Worm (Caenorhabditis elegans) whole organism, midembryonic: ENCODE results near the gene R12C12.9.
"Not testable (repeated sequence)": the region's sequence is repeated elsewhere in the genome, so short reads cannot be mapped to it uniquely, and the experiment has no call there.

Experiments
- T22C8.4 ChIP-seq: fragments of 200-800 bp; sonication (Bioruptor generic); IDR thresholded peaks from 2 replicates; pipeline ENCODE4 v1.3.6; 2022; ENCODE audit warnings: missing genetic modification characterization, missing compliant biosample characterization
- cog-1 ChIP-seq: sonication (generic microtip); optimal IDR thresholded peaks from 2 replicates; lab custom pipeline; 2016; ENCODE audit warnings: missing genetic modification characterization, missing compliant biosample characterization
- flt-1 ChIP-seq: fragments of 200-800 bp; sonication (Bioruptor generic); IDR thresholded peaks from 2 replicates; pipeline ENCODE4 v1.3.6; 2022; ENCODE audit warnings: missing genetic modification characterization, missing compliant biosample characterization
- klf-2 ChIP-seq: fragments of 200-800 bp; sonication (Bioruptor generic); conservative IDR thresholded peaks from 2 replicates; pipeline ENCODE4 v1.3.6; 2022; ENCODE audit warnings: missing genetic modification reagents, missing genetic modification characterization, missing compliant biosample characterization
- med-1 ChIP-seq: sonication (generic microtip); optimal IDR thresholded peaks from 2 replicates; lab custom pipeline; 2017; ENCODE audit warnings: missing genetic modification characterization, mild to moderate bottlenecking, missing compliant biosample characterization, antibody characterized with exemption, missing genetic modification reagents; ENCODE audit not compliant: insufficient read depth
- ref-1 ChIP-seq: fragments of 200-800 bp; sonication (Bioruptor generic); conservative IDR thresholded peaks from 2 replicates; pipeline ENCODE4 v1.3.6; 2022; ENCODE audit warnings: missing genetic modification reagents, missing genetic modification characterization, missing compliant biosample characterization
- tab-1 ChIP-seq: fragments of 200-800 bp; sonication (Bioruptor generic); IDR thresholded peaks from 2 replicates; pipeline ENCODE4 v1.3.6; 2022; ENCODE audit warnings: missing genetic modification characterization, missing compliant biosample characterization
- ztf-23 ChIP-seq: fragments of 200-800 bp; sonication (Bioruptor generic); IDR thresholded peaks from 2 replicates; pipeline ENCODE4 v1.3.6; 2022; ENCODE audit warnings: missing genetic modification reagents, missing genetic modification characterization, missing compliant biosample characterization
- ztf-29 ChIP-seq: fragments of 200-800 bp; sonication (Bioruptor generic); IDR thresholded peaks from 2 replicates; pipeline ENCODE4 v1.3.6; 2022; ENCODE audit warnings: missing genetic modification reagents, missing genetic modification characterization, missing compliant biosample characterization

R12C12.9 gene

DNA sequence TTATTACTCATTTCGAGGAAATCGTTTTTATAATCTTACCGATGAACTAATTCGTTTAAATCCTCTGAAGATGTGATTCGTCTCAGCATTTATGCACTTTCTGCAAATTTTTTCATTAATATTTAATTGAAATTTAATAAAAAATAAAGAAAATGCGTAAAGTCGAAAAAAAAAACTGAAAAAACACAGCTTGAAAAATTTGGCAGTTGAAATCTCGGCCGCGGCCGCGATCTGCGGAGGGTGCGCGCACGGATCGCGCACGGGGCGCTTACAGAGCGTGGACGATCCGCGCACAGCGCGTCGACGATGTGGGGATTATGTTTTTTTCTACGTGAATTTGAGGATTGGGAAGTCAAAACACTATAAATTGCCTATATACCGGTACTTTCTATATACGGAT is 15.9 kb downstream of the R12C12.9 start, which contains the start of gene ZK84.4:
Gene ZK84.4 (minus strand): TSS at position 101 of the 400 bp plus-strand sequence.
- TF ChIP-seq ztf-23; tab-1 (GFP tag; lab: Robert Waterston, UW); ztf-29 (GFP tag; lab: Robert Waterston, UW): not testable (repeated sequence)

- TF ChIP-seq cog-1 (tag; lab: Kevin White, UChicago) (no peak), ztf-29 (GFP tag; lab: Robert Waterston, UW) (no peak), med-1 (GFP tag; lab: Kevin White, UChicago) (no peak), ref-1 (GFP tag; lab: Robert Waterston, UW) (no peak), tab-1 (GFP tag; lab: Robert Waterston, UW) (no peak), klf-2 (GFP tag; lab: Robert Waterston, UW) (no peak), ztf-23 (no peak), flt-1 (GFP tag; lab: Robert Waterston, UW) (no peak), T22C8.4 (no peak)
These were observed 23.8 kb downstream of the R12C12.9 start for ce11 chrII:6001004-6001403.

- TF ChIP-seq ztf-23 (no peak), tab-1 (GFP tag; lab: Robert Waterston, UW) (no peak), med-1 (GFP tag; lab: Kevin White, UChicago) (no peak), ref-1 (GFP tag; lab: Robert Waterston, UW) (no peak)
These were observed 24.6 kb downstream of the R12C12.9 start, which contains the start of gene ins-6 for ce11 chrII:6000136-6000535. TSS of gene ins-6 (plus strand) at chrII:6000436.

DNA sequence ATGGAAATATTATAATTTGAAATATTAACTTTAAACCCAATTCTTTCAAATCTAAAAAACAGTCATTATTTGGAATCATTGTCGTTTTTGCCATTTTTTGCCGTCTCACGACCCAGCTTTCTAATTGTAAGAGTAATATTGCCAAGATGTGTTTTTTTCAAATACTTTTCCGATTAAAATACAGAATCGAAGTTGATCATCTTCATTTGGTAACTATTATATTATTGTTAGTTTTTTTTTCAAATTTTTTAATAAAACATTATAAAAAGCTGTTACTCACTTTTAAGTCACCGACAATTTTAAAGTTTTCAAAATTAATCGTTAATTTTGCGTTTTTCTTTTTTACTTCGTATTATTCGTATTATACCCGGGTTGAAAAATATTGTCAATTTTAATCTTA is 27.5 kb downstream of the R12C12.9 start, which contains the start of gene ins-5:
Gene ins-5 (plus strand): TSS at position 301 of the 400 bp plus-strand sequence.
- TF ChIP-seq med-1 (GFP tag; lab: Kevin White, UChicago), result no peak
- TF ChIP-seq ztf-29 (GFP tag; lab: Robert Waterston, UW), result no peak
- no peak for TF ChIP-seq T22C8.4
- no peak for TF ChIP-seq cog-1 (tag; lab: Kevin White, UChicago)
- no peak for TF ChIP-seq klf-2 (GFP tag; lab: Robert Waterston, UW)
- no peak for TF ChIP-seq ref-1 (GFP tag; lab: Robert Waterston, UW)
- no peak for TF ChIP-seq tab-1 (GFP tag; lab: Robert Waterston, UW)
- TF ChIP-seq flt-1 (GFP tag; lab: Robert Waterston, UW), result no peak
- TF ChIP-seq ztf-23, result no peak

- TF ChIP-seq med-1 (GFP tag; lab: Kevin White, UChicago) (no peak), tab-1 (GFP tag; lab: Robert Waterston, UW) (no peak), ztf-23 (no peak), ref-1 (GFP tag; lab: Robert Waterston, UW) (no peak), T22C8.4 (no peak), ztf-29 (GFP tag; lab: Robert Waterston, UW) (no peak), cog-1 (tag; lab: Kevin White, UChicago) (no peak), flt-1 (GFP tag; lab: Robert Waterston, UW) (no peak), klf-2 (GFP tag; lab: Robert Waterston, UW) (no peak)
These were observed 28.7 kb downstream of the R12C12.9 start, which contains the start of gene ins-4 for ce11 chrII:5996066-5996465. TSS of gene ins-4 (plus strand) at chrII:5996366.

ce11 chrII:5990668-5991067 is 34.1 kb downstream of the R12C12.9 start, which contains the start of gene ins-3:
TSS of gene ins-3 (minus strand) at chrII:5990768.
- TF ChIP-seq ref-1 (GFP tag; lab: Robert Waterston, UW), result no peak
- TF ChIP-seq klf-2 (GFP tag; lab: Robert Waterston, UW), result no peak
- TF ChIP-seq T22C8.4, result no peak
- no peak for TF ChIP-seq cog-1 (tag; lab: Kevin White, UChicago)
- no peak for TF ChIP-seq ztf-29 (GFP tag; lab: Robert Waterston, UW)
- no peak for TF ChIP-seq med-1 (GFP tag; lab: Kevin White, UChicago)
- no peak for TF ChIP-seq ztf-23
- TF ChIP-seq flt-1 (GFP tag; lab: Robert Waterston, UW), result no peak
- TF ChIP-seq tab-1 (GFP tag; lab: Robert Waterston, UW), result no peak

DNA sequence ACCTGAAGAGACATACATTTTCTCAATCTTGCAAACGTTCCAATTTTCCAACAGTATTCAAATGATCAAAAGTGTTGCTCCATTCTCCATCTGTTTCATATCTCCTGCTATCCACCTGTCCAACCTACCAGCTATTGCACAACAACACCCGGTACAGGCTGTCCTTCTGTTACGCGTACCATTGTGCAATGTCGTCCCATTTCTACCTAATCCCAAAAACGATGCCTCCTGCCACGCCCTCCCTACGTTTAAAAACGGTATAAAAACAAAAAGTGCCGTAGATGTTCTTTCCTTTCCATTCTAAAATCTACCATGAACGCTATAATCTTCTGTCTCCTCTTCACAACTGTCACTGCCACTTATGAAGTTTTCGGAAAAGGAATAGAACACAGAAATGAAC is 36.6 kb downstream of the R12C12.9 start, which contains the start of gene ins-2:
Gene ins-2 (plus strand): TSS at position 301 of the 400 bp plus-strand sequence.
- TF ChIP-seq T22C8.4 (no peak), flt-1 (GFP tag; lab: Robert Waterston, UW) (no peak), cog-1 (tag; lab: Kevin White, UChicago) (no peak), ref-1 (GFP tag; lab: Robert Waterston, UW) (no peak), ztf-23 (no peak), tab-1 (GFP tag; lab: Robert Waterston, UW) (no peak)

ce11 chrII:5974878-5975277 is 49.9 kb downstream of the R12C12.9 start, which contains the start of gene B0034.5:
TSS of gene B0034.5 (minus strand) at chrII:5974978.
- TF ChIP-seq ztf-23 (no peak), T22C8.4 (no peak), cog-1 (tag; lab: Kevin White, UChicago) (no peak), tab-1 (GFP tag; lab: Robert Waterston, UW) (no peak), ref-1 (GFP tag; lab: Robert Waterston, UW) (no peak), med-1 (GFP tag; lab: Kevin White, UChicago) (no peak), ztf-29 (GFP tag; lab: Robert Waterston, UW) (no peak), klf-2 (GFP tag; lab: Robert Waterston, UW) (no peak), flt-1 (GFP tag; lab: Robert Waterston, UW) (no peak)
